Worm (Caenorhabditis elegans): Measurements from ENCODE around the gene alh-8.
A peak's percentile ranks its signal among the peaks of the same experiment; 100 is the strongest.

Gene alh-8

DNA sequence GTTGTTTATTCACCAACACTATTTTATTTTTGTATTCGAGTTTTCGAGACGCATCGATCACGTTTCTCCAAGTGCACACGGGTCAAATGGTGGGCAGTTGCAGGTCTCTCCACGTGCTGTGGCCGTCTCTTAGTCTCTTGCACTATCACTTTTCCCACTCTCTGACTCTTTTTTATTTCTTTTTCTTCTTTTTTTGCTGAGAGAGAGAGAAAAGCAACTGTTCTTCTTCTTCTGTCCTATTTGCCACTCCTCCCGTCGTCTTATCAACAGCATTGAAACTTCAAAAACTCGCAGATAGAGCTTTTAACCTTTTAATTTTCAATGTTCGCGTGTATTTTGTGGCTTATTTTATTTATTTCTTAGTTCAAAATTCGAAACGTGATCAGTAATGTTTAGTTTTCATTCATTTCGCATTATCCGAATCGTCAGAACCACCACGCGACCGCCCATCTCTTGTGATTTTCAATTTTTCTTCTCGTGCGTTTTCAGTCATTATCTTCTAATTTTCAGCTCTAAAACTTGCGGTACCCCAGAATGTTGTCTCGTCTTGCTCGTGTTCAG, at the start of gene alh-8 (continued):
- TF ChIP-seq C34B4.2 (tag; optimal IDR thresholded peaks at IDR 0.05) (no peak), mab-9 (GFP tag; IDR thresholded peaks at IDR 0.05) (no peak), blmp-1 (tag; optimal IDR thresholded peaks at IDR 0.05) (peak; percentile 21), jun-1 (tag; optimal IDR thresholded peaks at IDR 0.05) (no peak), swsn-7 (tag; optimal IDR thresholded peaks at IDR 0.05) (peak; percentile 28), ets-5 (GFP tag; IDR thresholded peaks at IDR 0.05) (no peak), xbp-1 (tag; optimal IDR thresholded peaks at IDR 0.05) (peak; percentile 29), sup-37 (GFP tag; optimal IDR thresholded peaks at IDR 0.05) (no peak), alr-1 (tag; optimal IDR thresholded peaks at IDR 0.05; ENCODE audit: borderline replicate concordance) (no peak), rnt-1 (tag; optimal IDR thresholded peaks at IDR 0.05) (peak; percentile 78), ces-1 (GFP tag; optimal IDR thresholded peaks at IDR 0.05) (no peak), hlh-17 (GFP tag; optimal IDR thresholded peaks at IDR 0.05; ENCODE audit: borderline replicate concordance) (no peak), hpl-2 (GFP tag; optimal IDR thresholded peaks at IDR 0.05) (no peak), irx-1 (tag; optimal IDR thresholded peaks at IDR 0.05) (no peak), egl-13 (tag; optimal IDR thresholded peaks at IDR 0.05) (no peak), ceh-63 (GFP tag; optimal IDR thresholded peaks at IDR 0.05) (no peak), fkh-8 (tag; optimal IDR thresholded peaks at IDR 0.05) (no peak), nhr-84 (tag; optimal IDR thresholded peaks at IDR 0.05) (no peak), nhr-20 (tag; optimal IDR thresholded peaks at IDR 0.05) (peak; percentile 76), zag-1 (tag; optimal IDR thresholded peaks at IDR 0.05) (no peak), lin-39 (tag; optimal IDR thresholded peaks at IDR 0.05) (no peak), elt-3 (tag; optimal IDR thresholded peaks at IDR 0.05) (peak in 2 of 6 experiments; percentile 1 to 15), nhr-47 (tag; optimal IDR thresholded peaks at IDR 0.05) (peak; percentile 24), ztf-4 (tag; optimal IDR thresholded peaks at IDR 0.05) (peak; percentile 45), dsc-1 (tag; optimal IDR thresholded peaks at IDR 0.05) (no peak), Y116A8C.19 (tag; optimal IDR thresholded peaks at IDR 0.05; ENCODE audit: borderline replicate concordance) (no peak), skn-1 (tag; optimal IDR thresholded peaks at IDR 0.05) (peak; percentile 29), snu-23 (GFP tag; optimal IDR thresholded peaks at IDR 0.05) (peak; percentile 86), lin-35 (GFP tag; optimal IDR thresholded peaks at IDR 0.05) (peak; percentile 38 to 68), nhr-85 (tag) (peak; percentile 64), fkh-10 (GFP tag; optimal IDR thresholded peaks at IDR 0.05) (no peak)

DNA sequence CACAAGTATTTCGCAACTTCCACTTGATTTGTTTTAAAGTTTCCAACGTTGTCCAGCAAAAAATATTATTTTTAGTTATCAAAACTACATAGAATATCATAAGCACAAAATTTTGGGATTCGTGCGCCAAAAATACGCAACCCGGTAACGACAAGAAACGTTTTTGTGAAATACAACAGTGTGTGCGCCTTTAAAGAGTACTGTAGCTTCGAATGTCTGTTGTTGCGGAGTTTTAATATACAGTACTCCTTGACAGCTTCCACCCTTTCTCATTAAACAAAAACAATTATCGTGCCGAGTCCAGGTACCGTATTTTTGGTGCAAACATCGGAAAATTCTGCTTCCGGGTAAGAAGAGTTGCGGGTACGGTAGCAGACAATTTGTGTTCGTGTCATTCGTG, 48.6 kb upstream of the alh-8 start:
- TF ChIP-seq pag-3 (tag; optimal IDR thresholded peaks at IDR 0.05; ENCODE audit: borderline replicate concordance, insufficient read depth) = no peak
- TF ChIP-seq zip-4 (GFP tag; optimal IDR thresholded peaks at IDR 0.05) = no peak
- TF ChIP-seq ama-1 (optimal IDR thresholded peaks at IDR 0.05) = no peak

DNA sequence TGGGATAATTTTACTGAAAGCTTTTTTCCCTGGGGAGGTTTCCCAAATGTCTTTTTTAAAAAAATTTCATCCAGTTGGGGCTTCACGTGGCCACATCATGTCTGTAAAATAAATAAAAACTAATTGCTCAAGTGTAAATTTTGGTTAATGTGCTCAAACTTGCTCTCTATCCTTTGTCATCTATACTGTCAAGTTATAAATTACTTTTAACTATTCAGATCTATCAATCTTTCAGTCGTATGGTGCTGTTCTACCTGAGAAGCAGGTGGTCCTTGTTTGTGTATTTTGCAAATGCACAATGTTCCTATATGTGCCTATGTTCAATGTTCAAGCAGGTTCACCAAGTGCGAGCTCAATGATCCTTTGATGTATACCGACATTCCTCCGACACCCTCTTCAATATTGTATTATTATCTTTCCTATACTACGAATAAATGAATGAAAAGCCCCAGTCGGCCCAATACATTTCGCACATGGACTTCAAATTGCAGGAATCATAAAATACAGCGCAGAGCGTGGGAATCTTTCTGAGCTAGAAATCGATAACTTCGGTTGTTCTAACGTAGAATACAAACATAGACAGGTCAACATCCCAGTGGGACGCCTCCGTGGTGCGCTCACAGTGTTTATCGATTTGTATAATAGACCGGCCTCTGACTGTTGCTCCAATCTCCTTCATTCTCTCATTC, 47.6 kb upstream of the alh-8 start, which contains the start of the genes sfxn-1.4 and C47D12.4:
Gene sfxn-1.4, minus strand, starts transcription at position 101 of the 689 bp plus-strand sequence.
Gene C47D12.4, plus strand, starts transcription at position 639 of the 689 bp plus-strand sequence.
- no peak for TF ChIP-seq nhr-12 (tag; optimal IDR thresholded peaks at IDR 0.05)
- no peak for TF ChIP-seq lin-13 (GFP tag; optimal IDR thresholded peaks at IDR 0.05)
- no peak for TF ChIP-seq unc-62 (GFP tag; optimal IDR thresholded peaks at IDR 0.05)
- no peak for TF ChIP-seq pqm-1 (tag; optimal IDR thresholded peaks at IDR 0.05)
- TF ChIP-seq dsc-1 (tag; optimal IDR thresholded peaks at IDR 0.05) = no peak
- TF ChIP-seq C16A3.4 (tag; optimal IDR thresholded peaks at IDR 0.05) = no peak
- no peak for TF ChIP-seq nhr-11 (tag; optimal IDR thresholded peaks at IDR 0.05)
